Fruit fly (Drosophila melanogaster): ENCODE measurements around the gene CG18558.

DNA sequence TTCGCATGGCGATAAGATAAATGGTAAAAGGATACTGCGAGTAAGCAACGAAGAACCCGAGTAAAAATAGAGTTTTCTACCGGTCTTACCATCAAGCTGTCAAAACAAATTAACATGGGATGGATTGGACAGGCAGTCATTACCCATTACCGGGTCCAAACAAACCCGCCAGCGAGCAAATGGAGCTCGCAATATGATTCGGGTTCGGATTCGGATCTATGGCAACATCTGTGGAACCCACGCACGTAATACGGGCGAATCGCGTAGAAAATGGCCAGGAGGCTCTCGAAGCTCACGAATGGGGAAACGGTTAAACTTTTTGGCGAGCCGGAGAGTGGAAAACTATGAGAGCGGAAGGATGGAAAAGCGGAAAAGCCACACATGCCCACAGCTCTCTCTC, 47.1 kb downstream of the CG18558 start:
- TF ChIP-seq mld (GFP tag; IDR thresholded peaks at IDR 0.05; ENCODE audit: partially characterized antibody) (no peak), seq (GFP tag; IDR thresholded peaks at IDR 0.05) (no peak), BEAF-32 (GFP tag; optimal IDR thresholded peaks at IDR 0.05) (no peak), toy (GFP tag; IDR thresholded peaks at IDR 0.05) (no peak), CG16863 (GFP tag; optimal IDR thresholded peaks at IDR 0.05) (no peak), CTCF (GFP tag; optimal IDR thresholded peaks at IDR 0.05) (no peak), NFAT (GFP tag; IDR thresholded peaks at IDR 0.05) (no peak), lmd (GFP tag; IDR thresholded peaks at IDR 0.05) (no peak)
